Fruit fly (Drosophila melanogaster) whole organism, embryonic: ENCODE measurements around the gene CG7352.

ENCODE experiments used
- Atf-2 ChIP-seq: fragments of 200-800 bp; sonication (Bioruptor generic); optimal IDR thresholded peaks from 2 replicates; lab custom pipeline; 2016; ENCODE audit warnings: missing biosample characterization, missing genetic modification characterization
- Bdp1 ChIP-seq: fragments of 200-800 bp; sonication (Bioruptor generic); optimal IDR thresholded peaks from 3 replicates; lab custom pipeline; 2016; ENCODE audit warnings: missing biosample characterization, missing genetic modification characterization
- BtbVII ChIP-seq: fragments of 200-800 bp; sonication (Bioruptor generic); optimal IDR thresholded peaks from 3 replicates; lab custom pipeline; 2017; ENCODE audit warnings: missing biosample characterization, mild to moderate bottlenecking, missing genetic modification characterization
- CG11696 ChIP-seq: fragments of 200-800 bp; sonication (Bioruptor generic); IDR thresholded peaks from 2 replicates; pipeline ENCODE4 v1.3.6; 2022; ENCODE audit warnings: missing biosample characterization, missing genetic modification characterization
- CG12659 ChIP-seq: fragments of 200-800 bp; sonication (Bioruptor generic); optimal IDR thresholded peaks from 3 replicates; lab custom pipeline; 2017; ENCODE audit warnings: mild to moderate bottlenecking, missing biosample characterization, missing genetic modification reagents, missing genetic modification characterization
- CG12769 ChIP-seq: fragments of 200-800 bp; sonication (Bioruptor generic); optimal IDR thresholded peaks from 2 replicates; lab custom pipeline; 2019; ENCODE audit warnings: missing biosample characterization, mild to moderate bottlenecking, missing genetic modification characterization, moderate library complexity
- CG14050 ChIP-seq: fragments of 200-800 bp; sonication (Bioruptor generic); IDR thresholded peaks from 3 replicates; pipeline ENCODE4 v1.3.6; 2022; ENCODE audit warnings: missing biosample characterization, missing genetic modification characterization
- CG14965 ChIP-seq: fragments of 200-800 bp; sonication (Bioruptor generic); optimal IDR thresholded peaks from 2 replicates; lab custom pipeline; 2016; ENCODE audit warnings: missing biosample characterization, missing genetic modification characterization, borderline replicate concordance
- CG15011 ChIP-seq: fragments of 200-800 bp; sonication (Bioruptor generic); optimal IDR thresholded peaks from 3 replicates; lab custom pipeline; 2018; ENCODE audit warnings: missing biosample characterization, mild to moderate bottlenecking, missing genetic modification characterization
- CG16863 ChIP-seq: fragments of 200-800 bp; sonication (Bioruptor generic); optimal IDR thresholded peaks from 3 replicates; lab custom pipeline; 2016; ENCODE audit warnings: missing biosample characterization, missing genetic modification characterization
- CG17361 ChIP-seq: fragments of 200-800 bp; sonication (Bioruptor generic); IDR thresholded peaks from 3 replicates; pipeline ENCODE4 v1.3.6; 2022; ENCODE audit warnings: missing biosample characterization, missing genetic modification characterization
- CG2889 ChIP-seq: fragments of 200-800 bp; sonication (Bioruptor generic); IDR thresholded peaks from 3 replicates; pipeline ENCODE4 v1.3.6; 2022; ENCODE audit warnings: missing biosample characterization, missing genetic modification characterization
- CG32767 ChIP-seq: fragments of 200-800 bp; sonication (Bioruptor generic); IDR thresholded peaks from 2 replicates; pipeline ENCODE4 v1.3.6; 2022; ENCODE audit warnings: missing biosample characterization, missing genetic modification characterization
- CG33213 ChIP-seq: fragments of 200-800 bp; sonication (Bioruptor generic); optimal IDR thresholded peaks from 3 replicates; lab custom pipeline; 2016; ENCODE audit warnings: missing biosample characterization, missing genetic modification characterization
- CG33557 ChIP-seq: fragments of 200-800 bp; sonication (Bioruptor generic); optimal IDR thresholded peaks from 2 replicates; lab custom pipeline; 2019; ENCODE audit warnings: missing biosample characterization, mild to moderate bottlenecking, missing genetic modification characterization, moderate library complexity
- CG34224 ChIP-seq: fragments of 200-800 bp; sonication (Bioruptor generic); IDR thresholded peaks from 3 replicates; pipeline ENCODE4 v1.3.6; 2022; ENCODE audit warnings: missing biosample characterization, missing genetic modification characterization; ENCODE audit not compliant: partially characterized antibody
- CG3995 ChIP-seq: fragments of 200-800 bp; sonication (Bioruptor generic); optimal IDR thresholded peaks from 3 replicates; lab custom pipeline; 2016; ENCODE audit warnings: missing biosample characterization, missing genetic modification characterization
- CG4617 ChIP-seq: fragments of 200-800 bp; sonication (Bioruptor generic); optimal IDR thresholded peaks from 3 replicates; lab custom pipeline; 2016; ENCODE audit warnings: missing biosample characterization, missing genetic modification characterization, borderline replicate concordance
- CG4707 ChIP-seq: fragments of 200-800 bp; sonication (Bioruptor generic); optimal IDR thresholded peaks from 2 replicates; lab custom pipeline; 2018; ENCODE audit warnings: missing biosample characterization, mild to moderate bottlenecking, missing genetic modification characterization, moderate library complexity
- CG6272 ChIP-seq: fragments of 200-800 bp; sonication (Bioruptor generic); IDR thresholded peaks from 2 replicates; pipeline ENCODE4 v1.3.6; 2022; ENCODE audit warnings: missing biosample characterization, missing genetic modification characterization
- CG6683 ChIP-seq: fragments of 200-800 bp; sonication (Bioruptor generic); optimal IDR thresholded peaks from 2 replicates; lab custom pipeline; 2017; ENCODE audit warnings: missing biosample characterization, mild to moderate bottlenecking, missing genetic modification characterization, missing genetic modification reagents
- CG6689 ChIP-seq: fragments of 200-800 bp; sonication (Bioruptor generic); IDR thresholded peaks from 2 replicates; pipeline ENCODE4 v1.3.6; 2022; ENCODE audit warnings: missing biosample characterization, missing genetic modification characterization
- CG6765 ChIP-seq: fragments of 200-800 bp; sonication (Bioruptor generic); optimal IDR thresholded peaks from 3 replicates; lab custom pipeline; 2017; ENCODE audit warnings: missing biosample characterization, mild to moderate bottlenecking, missing genetic modification characterization
- CG7745 ChIP-seq: fragments of 200-800 bp; sonication (Bioruptor generic); optimal IDR thresholded peaks from 2 replicates; lab custom pipeline; 2018; ENCODE audit warnings: missing biosample characterization, mild to moderate bottlenecking, missing genetic modification characterization, moderate library complexity
- CG8359 ChIP-seq: fragments of 200-800 bp; sonication (Bioruptor generic); optimal IDR thresholded peaks from 2 replicates; lab custom pipeline; 2017; ENCODE audit warnings: missing biosample characterization, mild to moderate bottlenecking, missing genetic modification characterization, borderline replicate concordance
- CG8765 ChIP-seq: fragments of 200-800 bp; sonication (Bioruptor generic); IDR thresholded peaks from 2 replicates; pipeline ENCODE4 v1.3.6; 2022; ENCODE audit warnings: missing biosample characterization, missing genetic modification characterization
- CG9609 ChIP-seq: fragments of 200-800 bp; sonication (Bioruptor generic); optimal IDR thresholded peaks from 3 replicates; lab custom pipeline; 2016; ENCODE audit warnings: missing biosample characterization, missing genetic modification characterization
- D19B ChIP-seq: fragments of 200-800 bp; sonication (Bioruptor generic); optimal IDR thresholded peaks from 2 replicates; lab custom pipeline; 2017; ENCODE audit warnings: missing biosample characterization, mild to moderate bottlenecking, missing genetic modification characterization
- Dbx ChIP-seq: fragments of 200-800 bp; sonication (Bioruptor generic); IDR thresholded peaks from 3 replicates; pipeline ENCODE4 v1.3.6; 2022; ENCODE audit warnings: missing biosample characterization, missing genetic modification characterization
- Dip2 ChIP-seq: fragments of 200-800 bp; sonication (Bioruptor generic); IDR thresholded peaks from 2 replicates; pipeline ENCODE4 v1.3.6; 2022; ENCODE audit warnings: missing biosample characterization, missing genetic modification characterization
- Doc2 ChIP-seq: fragments of 200-800 bp; sonication (Bioruptor generic); IDR thresholded peaks from 2 replicates; pipeline ENCODE4 v1.3.6; 2022; ENCODE audit warnings: missing biosample characterization, missing genetic modification characterization
- E2f1 ChIP-seq: fragments of 200-800 bp; sonication (Bioruptor generic); IDR thresholded peaks from 2 replicates; pipeline ENCODE4 v1.3.6; 2022; ENCODE audit warnings: missing biosample characterization, missing genetic modification characterization
- HmgD ChIP-seq: fragments of 200-800 bp; sonication (Bioruptor generic); optimal IDR thresholded peaks from 3 replicates; lab custom pipeline; 2016; ENCODE audit warnings: missing biosample characterization, missing genetic modification characterization
- Hr3 ChIP-seq: fragments of 200-800 bp; sonication (Bioruptor generic); optimal IDR thresholded peaks from 3 replicates; lab custom pipeline; 2016; ENCODE audit warnings: missing biosample characterization, missing genetic modification characterization
- Lim3 ChIP-seq: fragments of 200-800 bp; sonication (Bioruptor generic); IDR thresholded peaks from 2 replicates; pipeline ENCODE4 v1.3.6; 2022; ENCODE audit warnings: missing biosample characterization, missing genetic modification characterization
- Meics ChIP-seq: fragments of 200-800 bp; sonication (Bioruptor generic); optimal IDR thresholded peaks from 2 replicates; lab custom pipeline; 2017; ENCODE audit warnings: missing biosample characterization, mild to moderate bottlenecking, missing genetic modification characterization
- Mrtf ChIP-seq: fragments of 200-800 bp; sonication (Bioruptor generic); IDR thresholded peaks from 3 replicates; pipeline ENCODE4 v1.3.6; 2022; ENCODE audit warnings: missing biosample characterization, missing genetic modification characterization
- PHDP ChIP-seq: fragments of 200-800 bp; sonication (Bioruptor generic); optimal IDR thresholded peaks from 3 replicates; lab custom pipeline; 2018; ENCODE audit warnings: missing biosample characterization, mild to moderate bottlenecking, missing genetic modification characterization, moderate library complexity
- Trl ChIP-seq, 3 experiments: fragments of >200 bp in 2 of 3; fragments of 200-800 bp in 1 of 3; sonication (Bioruptor generic) in 1 of 3; optimal IDR thresholded peaks; 2 replicates in 1 of 3; 3 replicates in 2 of 3; lab custom pipeline; 2016 to 2017; ENCODE audit warnings: missing biosample characterization in 1 of 3, missing genetic modification characterization in 1 of 3
- amos ChIP-seq: fragments of 200-800 bp; sonication (Bioruptor generic); IDR thresholded peaks from 2 replicates; pipeline ENCODE4 v1.3.6; 2022; ENCODE audit warnings: missing biosample characterization, missing genetic modification characterization; ENCODE audit not compliant: partially characterized antibody
- ara ChIP-seq: fragments of 200-800 bp; sonication (Bioruptor generic); IDR thresholded peaks from 2 replicates; pipeline ENCODE4 v1.3.6; 2022; ENCODE audit warnings: missing biosample characterization, missing genetic modification characterization
- bowl ChIP-seq: fragments of 200-800 bp; sonication (Bioruptor generic); IDR thresholded peaks from 2 replicates; pipeline ENCODE4 v1.3.6; 2022; ENCODE audit warnings: missing biosample characterization, missing genetic modification characterization
- da ChIP-seq: fragments of 200-800 bp; sonication (Bioruptor generic); optimal IDR thresholded peaks from 2 replicates; lab custom pipeline; 2016; ENCODE audit warnings: missing biosample characterization, missing genetic modification characterization
- emc ChIP-seq: fragments of 200-800 bp; sonication (Bioruptor generic); optimal IDR thresholded peaks from 2 replicates; lab custom pipeline; 2016; ENCODE audit warnings: missing biosample characterization, missing genetic modification characterization
- jumu ChIP-seq: fragments of 200-800 bp; sonication (Bioruptor generic); optimal IDR thresholded peaks from 3 replicates; lab custom pipeline; 2016; ENCODE audit warnings: missing biosample characterization, missing genetic modification characterization
- kah ChIP-seq: fragments of 200-800 bp; sonication (Bioruptor generic); optimal IDR thresholded peaks from 2 replicates; lab custom pipeline; 2018; ENCODE audit warnings: missing biosample characterization, mild to moderate bottlenecking, missing genetic modification characterization
- schlank ChIP-seq: fragments of 200-800 bp; sonication (Bioruptor generic); optimal IDR thresholded peaks from 2 replicates; lab custom pipeline; 2018; ENCODE audit warnings: missing biosample characterization, mild to moderate bottlenecking, missing genetic modification characterization
- shn ChIP-seq: fragments of 200-800 bp; sonication (Bioruptor generic); optimal IDR thresholded peaks from 3 replicates; lab custom pipeline; 2016; ENCODE audit warnings: missing biosample characterization, missing genetic modification characterization
- slp2 ChIP-seq: fragments of 200-800 bp; sonication (Bioruptor generic); optimal IDR thresholded peaks from 2 replicates; lab custom pipeline; 2016; ENCODE audit warnings: missing biosample characterization, missing genetic modification characterization
- ssp ChIP-seq: fragments of 200-800 bp; sonication (Bioruptor generic); IDR thresholded peaks from 2 replicates; pipeline ENCODE4 v1.3.6; 2022; ENCODE audit warnings: missing biosample characterization, missing genetic modification characterization
- tio ChIP-seq: fragments of 200-800 bp; sonication (Bioruptor generic); optimal IDR thresholded peaks from 2 replicates; lab custom pipeline; 2017; ENCODE audit warnings: missing biosample characterization, missing genetic modification characterization, inconsistent platforms
- unpg ChIP-seq: fragments of 200-800 bp; sonication (Bioruptor generic); optimal IDR thresholded peaks from 3 replicates; lab custom pipeline; 2018; ENCODE audit warnings: missing biosample characterization, mild to moderate bottlenecking, missing genetic modification characterization, moderate library complexity

The CG7352 gene

dm6 chr3R:8308515-8308959 lies 38.8 kb upstream of the CG7352 start, which contains the start of gene tex (continued):
- TF ChIP-seq Mrtf (GFP tag; lab: Robert Waterston, UW) (no peak), Meics (GFP tag; lab: Kevin White, UChicago) (no peak), CG15011 (GFP tag; lab: Kevin White, UChicago) (no peak), shn (no peak), CG12769 (tag; lab: Kevin White, UChicago) (no peak), Lim3 (GFP tag; lab: Robert Waterston, UW) (no peak), Bdp1 (GFP tag; lab: Kevin White, UChicago) (no peak), PHDP (tag; lab: Kevin White, UChicago) (peak; percentile 9), Dip2 (GFP tag; lab: Robert Waterston, UW) (no peak), schlank (no peak), Atf-2 (GFP tag; lab: Kevin White, UChicago) (no peak), Hr3 (no peak), CG7745 (tag; lab: Kevin White, UChicago) (peak; percentile 24), CG6683 (GFP tag; lab: Kevin White, UChicago) (no peak), ara (GFP tag; lab: Robert Waterston, UW) (peak; percentile 61), E2f1 (GFP tag; lab: Robert Waterston, UW) (no peak), unpg (GFP tag; lab: Kevin White, UChicago) (peak; percentile 38), D19B (GFP tag; lab: Kevin White, UChicago) (no peak), tio (no peak), HmgD (GFP tag; lab: Kevin White, UChicago) (peak; percentile 35), ssp (GFP tag; lab: Robert Waterston, UW) (no peak), da (no peak), BtbVII (GFP tag; lab: Kevin White, UChicago) (no peak), CG14965 (GFP tag; lab: Kevin White, UChicago) (no peak), CG6689 (no peak), Doc2 (GFP tag; lab: Robert Waterston, UW) (no peak), CG11696 (GFP tag; lab: Robert Waterston, UW) (no peak), CG3995 (GFP tag; lab: Kevin White, UChicago) (no peak), emc (no peak), CG33213 (GFP tag; lab: Kevin White, UChicago) (peak; percentile 58), CG16863 (GFP tag; lab: Kevin White, UChicago) (peak; percentile 2), kah (GFP tag; lab: Kevin White, UChicago) (peak; percentile 17), CG4707 (GFP tag; lab: Kevin White, UChicago) (peak; percentile 71), CG2889 (GFP tag; lab: Robert Waterston, UW) (no peak), CG6272 (GFP tag; lab: Robert Waterston, UW) (no peak), bowl (no peak), Trl (optimal IDR thresholded peaks at IDR 0.05; lab: Kevin White, UChicago) (peak in 1 of 2 experiments; percentile 52), Trl (GFP tag; optimal IDR thresholded peaks at IDR 0.05; lab: Kevin White, UChicago) (peak; percentile 50), CG17361 (peak; percentile 37; the same call in 2 of the 3 replicates), CG8359 (GFP tag; lab: Kevin White, UChicago) (peak; percentile 46), CG4617 (GFP tag; lab: Kevin White, UChicago) (no peak), CG14050 (GFP tag; lab: Robert Waterston, UW) (no peak), CG8765 (GFP tag; lab: Robert Waterston, UW) (no peak), CG12659 (no peak), CG33557 (GFP tag; lab: Kevin White, UChicago) (peak; percentile 73), jumu (GFP tag; lab: Kevin White, UChicago) (no peak), slp2 (GFP tag; lab: Kevin White, UChicago) (peak; percentile 4), Dbx (GFP tag; lab: Robert Waterston, UW) (no peak), amos (peak; percentile 51), CG32767 (GFP tag; lab: Robert Waterston, UW) (no peak), CG6765 (GFP tag; lab: Kevin White, UChicago) (no peak), CG34224 (GFP tag; lab: Robert Waterston, UW) (no peak), CG9609 (GFP tag; lab: Kevin White, UChicago) (no peak)
